Fruit fly (Drosophila melanogaster) whole organism, embryonic: ENCODE measurements around the gene corto.

Source experiments
- CG10267 ChIP-seq: fragments of 200-800 bp; sonication (Bioruptor generic); optimal IDR thresholded peaks from 2 replicates; lab custom pipeline; 2018; ENCODE audit warnings: missing biosample characterization, mild to moderate bottlenecking, missing genetic modification characterization, moderate library complexity
- CG10431 ChIP-seq: fragments of 200-800 bp; sonication (Bioruptor generic); optimal IDR thresholded peaks from 3 replicates; lab custom pipeline; 2018; ENCODE audit warnings: missing biosample characterization, mild to moderate bottlenecking, missing genetic modification characterization
- CG10979 ChIP-seq: fragments of 200-800 bp; sonication (Bioruptor generic); optimal IDR thresholded peaks from 2 replicates; lab custom pipeline; 2018; ENCODE audit warnings: missing biosample characterization, mild to moderate bottlenecking, missing genetic modification characterization, moderate library complexity
- CG11504 ChIP-seq: fragments of 200-800 bp; sonication (Bioruptor generic); optimal IDR thresholded peaks from 3 replicates; lab custom pipeline; 2019; ENCODE audit warnings: missing biosample characterization, mild to moderate bottlenecking, missing genetic modification characterization, moderate library complexity
- CG12071 ChIP-seq: fragments of 200-800 bp; sonication (Bioruptor generic); optimal IDR thresholded peaks from 3 replicates; lab custom pipeline; 2018; ENCODE audit warnings: missing biosample characterization, mild to moderate bottlenecking, missing genetic modification characterization
- CG12219 ChIP-seq: fragments of 200-800 bp; sonication (Bioruptor generic); optimal IDR thresholded peaks from 3 replicates; lab custom pipeline; 2018; ENCODE audit warnings: missing biosample characterization, mild to moderate bottlenecking, missing genetic modification characterization
- CG13894 ChIP-seq: fragments of 200-800 bp; sonication (Bioruptor generic); optimal IDR thresholded peaks from 3 replicates; lab custom pipeline; 2018; ENCODE audit warnings: missing biosample characterization, mild to moderate bottlenecking, missing genetic modification characterization, moderate library complexity
- CG15601 ChIP-seq: fragments of 200-800 bp; sonication (Bioruptor generic); optimal IDR thresholded peaks from 3 replicates; lab custom pipeline; 2019; ENCODE audit warnings: missing biosample characterization, mild to moderate bottlenecking, missing genetic modification characterization, moderate library complexity
- CG15696 ChIP-seq: fragments of 200-800 bp; sonication (Bioruptor generic); optimal IDR thresholded peaks from 2 replicates; lab custom pipeline; 2019; ENCODE audit warnings: missing biosample characterization, mild to moderate bottlenecking, missing genetic modification characterization, moderate library complexity
- CG17568 ChIP-seq: fragments of 200-800 bp; sonication (Bioruptor generic); optimal IDR thresholded peaks from 2 replicates; lab custom pipeline; 2018; ENCODE audit warnings: missing biosample characterization, mild to moderate bottlenecking, missing genetic modification characterization, moderate library complexity
- CG18262 ChIP-seq: fragments of 200-800 bp; optimal IDR thresholded peaks from 3 replicates; lab custom pipeline; 2019; ENCODE audit warnings: missing biosample characterization, mild to moderate bottlenecking, missing genetic modification characterization, moderate library complexity
- CG2116 ChIP-seq: fragments of 200-800 bp; sonication (Bioruptor generic); optimal IDR thresholded peaks from 3 replicates; lab custom pipeline; 2018; ENCODE audit warnings: missing biosample characterization, mild to moderate bottlenecking, missing genetic modification characterization
- CG2678 ChIP-seq: fragments of 200-800 bp; sonication (Bioruptor generic); optimal IDR thresholded peaks from 3 replicates; lab custom pipeline; 2019; ENCODE audit warnings: missing biosample characterization, mild to moderate bottlenecking, missing genetic modification characterization, moderate library complexity
- CG30403 ChIP-seq: fragments of 200-800 bp; sonication (Bioruptor generic); optimal IDR thresholded peaks from 3 replicates; lab custom pipeline; 2016; ENCODE audit warnings: missing biosample characterization, missing genetic modification characterization
- CG3163 ChIP-seq: fragments of 200-800 bp; sonication (Bioruptor generic); optimal IDR thresholded peaks from 3 replicates; lab custom pipeline; 2016; ENCODE audit warnings: missing biosample characterization, missing genetic modification characterization
- CG34376 ChIP-seq: fragments of 200-800 bp; sonication (Bioruptor generic); optimal IDR thresholded peaks from 2 replicates; lab custom pipeline; 2018; ENCODE audit warnings: missing biosample characterization, mild to moderate bottlenecking, missing genetic modification characterization
- CG6813 ChIP-seq: fragments of 200-800 bp; sonication (Bioruptor generic); optimal IDR thresholded peaks from 2 replicates; lab custom pipeline; 2017; ENCODE audit warnings: missing biosample characterization, missing genetic modification characterization, mild to moderate bottlenecking, moderate library complexity, missing genetic modification reagents
- CG9215 ChIP-seq: fragments of 200-800 bp; sonication (Bioruptor generic); IDR thresholded peaks from 2 replicates; pipeline ENCODE4 v1.3.6; 2022; ENCODE audit warnings: missing biosample characterization, missing genetic modification characterization
- CTCF ChIP-seq: fragments of 200-800 bp; sonication (Bioruptor generic); optimal IDR thresholded peaks from 2 replicates; lab custom pipeline; 2017; ENCODE audit warnings: missing biosample characterization, mild to moderate bottlenecking, missing genetic modification characterization, moderate library complexity
- D ChIP-seq, 2 experiments: fragments of 200-800 bp in 1 of 2; fragments of >200 bp in 1 of 2; sonication (Bioruptor generic) in 1 of 2; optimal IDR thresholded peaks; 2 replicates in 1 of 2; 3 replicates in 1 of 2; lab custom pipeline; 2017; ENCODE audit warnings: mild to moderate bottlenecking in 1 of 2, missing biosample characterization in 1 of 2, missing genetic modification characterization in 1 of 2, missing genetic modification reagents in 1 of 2
- D19A ChIP-seq: fragments of 200-800 bp; optimal IDR thresholded peaks from 3 replicates; lab custom pipeline; 2019; ENCODE audit warnings: missing biosample characterization, mild to moderate bottlenecking, missing genetic modification characterization, moderate library complexity
- Eip74EF ChIP-seq, 2 experiments: fragments of 200-800 bp in 1 of 2; fragments of >200 bp in 1 of 2; sonication (Bioruptor generic) in 1 of 2; optimal IDR thresholded peaks; 2 replicates each; lab custom pipeline; 2017 to 2019; ENCODE audit warnings: missing biosample characterization in 2 of 2, missing genetic modification characterization in 2 of 2, mild to moderate bottlenecking in 1 of 2, moderate library complexity in 1 of 2
- HHEX ChIP-seq: fragments of 200-800 bp; sonication (Bioruptor generic); optimal IDR thresholded peaks from 3 replicates; lab custom pipeline; 2017; ENCODE audit warnings: missing biosample characterization, mild to moderate bottlenecking, missing genetic modification characterization, missing genetic modification reagents
- HLH54F ChIP-seq: fragments of 200-800 bp; sonication (Bioruptor generic); optimal IDR thresholded peaks from 3 replicates; lab custom pipeline; 2016; ENCODE audit warnings: missing biosample characterization, missing genetic modification characterization
- HLHmδ ChIP-seq: fragments of 200-800 bp; sonication (Bioruptor generic); optimal IDR thresholded peaks from 2 replicates; lab custom pipeline; 2018; ENCODE audit warnings: missing biosample characterization, mild to moderate bottlenecking, missing genetic modification characterization, moderate library complexity
- Jarid2 ChIP-seq: fragments of 200-800 bp; sonication (Bioruptor generic); optimal IDR thresholded peaks from 3 replicates; lab custom pipeline; 2017; ENCODE audit warnings: mild to moderate bottlenecking, missing biosample characterization, missing genetic modification reagents, missing genetic modification characterization
- NC2β ChIP-seq: fragments of 200-800 bp; sonication (Bioruptor generic); optimal IDR thresholded peaks from 2 replicates; lab custom pipeline; 2016; ENCODE audit warnings: missing biosample characterization, missing genetic modification characterization
- Nf-YB ChIP-seq: fragments of 200-800 bp; sonication (Bioruptor generic); optimal IDR thresholded peaks from 3 replicates; lab custom pipeline; 2019; ENCODE audit warnings: missing biosample characterization, mild to moderate bottlenecking, missing genetic modification characterization, moderate library complexity
- NfI ChIP-seq: fragments of 200-800 bp; sonication (Bioruptor generic); optimal IDR thresholded peaks from 3 replicates; lab custom pipeline; 2018; ENCODE audit warnings: missing biosample characterization, mild to moderate bottlenecking, missing genetic modification characterization, moderate library complexity
- Oaz ChIP-seq: fragments of 200-800 bp; sonication (Bioruptor generic); IDR thresholded peaks from 2 replicates; pipeline ENCODE4 v1.3.6; 2022; ENCODE audit warnings: missing biosample characterization, missing genetic modification characterization
- Opbp ChIP-seq: fragments of 200-800 bp; sonication (Bioruptor generic); IDR thresholded peaks from 3 replicates; pipeline ENCODE4 v1.3.6; 2022; ENCODE audit warnings: missing biosample characterization, missing genetic modification characterization; ENCODE audit not compliant: partially characterized antibody
- Spps ChIP-seq: fragments of 200-800 bp; sonication (Bioruptor generic); optimal IDR thresholded peaks from 2 replicates; lab custom pipeline; 2018; ENCODE audit warnings: missing biosample characterization, mild to moderate bottlenecking, missing genetic modification characterization
- Stat92E ChIP-seq, 3 experiments: fragments of >200 bp in 2 of 3; fragments of 200-800 bp in 1 of 3; sonication (Bioruptor generic) in 1 of 3; optimal IDR thresholded peaks; 2 replicates each; lab custom pipeline; 2017 to 2019; ENCODE audit warnings: missing biosample characterization in 3 of 3, missing genetic modification characterization in 3 of 3, mild to moderate bottlenecking in 1 of 3, moderate library complexity in 1 of 3
- cg ChIP-seq: fragments of 200-800 bp; sonication (Bioruptor generic); optimal IDR thresholded peaks from 3 replicates; lab custom pipeline; 2019; ENCODE audit warnings: missing biosample characterization, mild to moderate bottlenecking, missing genetic modification characterization, moderate library complexity
- chm ChIP-seq: fragments of 200-800 bp; sonication (Bioruptor generic); IDR thresholded peaks from 2 replicates; pipeline ENCODE4 v1.3.6; 2022; ENCODE audit warnings: missing biosample characterization, missing genetic modification characterization
- chn ChIP-seq: fragments of 200-800 bp; sonication (Bioruptor generic); optimal IDR thresholded peaks from 2 replicates; lab custom pipeline; 2016; ENCODE audit warnings: missing biosample characterization, missing genetic modification characterization
- corto ChIP-seq: fragments of 200-800 bp; sonication (Bioruptor generic); optimal IDR thresholded peaks from 2 replicates; lab custom pipeline; 2016; ENCODE audit warnings: missing biosample characterization, mild to moderate bottlenecking, missing genetic modification characterization, moderate library complexity
- ems ChIP-seq: fragments of 200-800 bp; sonication (Bioruptor generic); optimal IDR thresholded peaks from 3 replicates; lab custom pipeline; 2016; ENCODE audit warnings: missing biosample characterization, missing genetic modification characterization
- fd102C ChIP-seq: fragments of 200-800 bp; sonication (Bioruptor generic); optimal IDR thresholded peaks from 2 replicates; lab custom pipeline; 2018; ENCODE audit warnings: missing biosample characterization, mild to moderate bottlenecking, missing genetic modification characterization, moderate library complexity
- kah ChIP-seq: fragments of 200-800 bp; sonication (Bioruptor generic); optimal IDR thresholded peaks from 2 replicates; lab custom pipeline; 2018; ENCODE audit warnings: missing biosample characterization, mild to moderate bottlenecking, missing genetic modification characterization
- mam ChIP-seq: fragments of 200-800 bp; sonication (Bioruptor generic); optimal IDR thresholded peaks from 3 replicates; lab custom pipeline; 2016; ENCODE audit warnings: missing biosample characterization, missing genetic modification characterization
- nmo ChIP-seq: fragments of 200-800 bp; sonication (Bioruptor generic); optimal IDR thresholded peaks from 2 replicates; lab custom pipeline; 2018; ENCODE audit warnings: missing biosample characterization, mild to moderate bottlenecking, missing genetic modification characterization, moderate library complexity
- odd ChIP-seq: fragments of 200-800 bp; sonication (Bioruptor generic); optimal IDR thresholded peaks from 2 replicates; lab custom pipeline; 2017; ENCODE audit warnings: missing biosample characterization, mild to moderate bottlenecking, missing genetic modification characterization
- run ChIP-seq: fragments of 200-800 bp; sonication (Bioruptor generic); optimal IDR thresholded peaks from 3 replicates; lab custom pipeline; 2018; ENCODE audit warnings: missing biosample characterization, mild to moderate bottlenecking, missing genetic modification characterization
- scrt ChIP-seq: fragments of 200-800 bp; sonication (Bioruptor generic); optimal IDR thresholded peaks from 2 replicates; lab custom pipeline; 2018; ENCODE audit warnings: missing biosample characterization, mild to moderate bottlenecking, missing genetic modification characterization, moderate library complexity
- tll ChIP-seq, 2 experiments: fragments of 200-800 bp in 1 of 2; fragments of >200 bp in 1 of 2; sonication (Bioruptor generic) in 1 of 2; optimal IDR thresholded peaks; 2 replicates each; lab custom pipeline; 2017 to 2019; ENCODE audit warnings: missing biosample characterization in 2 of 2, missing genetic modification characterization in 2 of 2, mild to moderate bottlenecking in 1 of 2, moderate library complexity in 1 of 2
- trem ChIP-seq: fragments of 200-800 bp; optimal IDR thresholded peaks from 3 replicates; lab custom pipeline; 2019; ENCODE audit warnings: missing biosample characterization, mild to moderate bottlenecking, missing genetic modification characterization, moderate library complexity

corto gene

DNA sequence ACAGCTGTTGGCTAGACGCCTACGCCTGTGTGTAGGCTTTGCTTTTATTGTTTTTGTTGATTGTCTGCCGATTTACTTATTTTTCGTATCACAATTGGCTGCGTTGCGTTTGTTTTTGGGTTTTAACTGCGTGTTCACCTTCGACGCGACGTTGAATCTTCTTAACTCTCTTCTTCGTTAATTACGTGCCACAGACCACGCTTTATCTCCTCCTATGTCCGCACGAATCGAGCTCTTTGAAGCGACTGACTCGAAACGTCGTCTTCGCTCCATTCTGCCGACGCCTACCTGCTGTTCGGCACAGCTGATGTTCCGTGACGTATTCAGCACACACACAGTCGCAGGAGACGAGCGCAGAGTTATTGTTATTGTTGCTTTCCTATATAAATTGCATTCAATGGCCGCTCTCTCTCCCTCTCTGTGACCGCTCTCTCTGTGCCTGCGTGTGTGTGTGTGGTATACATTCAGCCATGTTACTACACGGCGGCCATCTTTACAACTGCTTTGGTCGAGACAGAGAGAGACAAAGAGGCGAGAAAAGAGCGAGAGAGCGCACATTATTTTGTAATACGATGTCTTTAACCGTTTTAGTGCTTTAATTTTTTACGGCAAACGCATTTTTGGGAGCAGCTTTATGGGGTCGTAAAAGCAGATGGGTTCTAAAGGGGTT, at the start of gene corto (continued):
- peak; percentile 20 for TF ChIP-seq nmo (GFP tag; lab: Kevin White, UChicago)
- TF ChIP-seq kah (GFP tag; lab: Kevin White, UChicago) = peak; percentile 47
- TF ChIP-seq corto (GFP tag; lab: Kevin White, UChicago) = peak; percentile 39
- peak; percentile 30 for TF ChIP-seq Spps (tag; lab: Kevin White, UChicago)
- TF ChIP-seq CG10979 (tag; lab: Kevin White, UChicago) = no peak
- TF ChIP-seq trem (tag; lab: Kevin White, UChicago) = no peak
- no peak for TF ChIP-seq chn (GFP tag; lab: Kevin White, UChicago)
- no peak for TF ChIP-seq CG6813
- TF ChIP-seq CG18262 (tag; lab: Kevin White, UChicago) = peak; percentile 34
- peak; percentile 44 for TF ChIP-seq scrt
- peak; percentile 90 for TF ChIP-seq D (optimal IDR thresholded peaks at IDR 0.05; lab: Kevin White, UChicago)
- peak; percentile 35 for TF ChIP-seq D (GFP tag; optimal IDR thresholded peaks at IDR 0.05; lab: Kevin White, UChicago)
- TF ChIP-seq NfI (GFP tag; lab: Kevin White, UChicago) = no peak
- peak in 1 of 2 experiments; percentile 53 for TF ChIP-seq Eip74EF (GFP tag; optimal IDR thresholded peaks at IDR 0.05; lab: Kevin White, UChicago)
- TF ChIP-seq D19A (tag; lab: Kevin White, UChicago) = peak; percentile 11
- TF ChIP-seq mam (GFP tag; lab: Kevin White, UChicago) = no peak
- TF ChIP-seq CG34376 = peak; percentile 67
- TF ChIP-seq CG3163 (GFP tag; lab: Kevin White, UChicago) = no peak
- peak; percentile 25 for TF ChIP-seq Nf-YB (GFP tag; lab: Kevin White, UChicago)
- peak; percentile 12 for TF ChIP-seq odd
- TF ChIP-seq Stat92E (GFP tag; optimal IDR thresholded peaks at IDR 0.05; lab: Kevin White, UChicago) = peak in 1 of 3 experiments; percentile 86
- TF ChIP-seq HLHmδ = peak; percentile 6
- no peak for TF ChIP-seq CTCF (GFP tag; lab: Kevin White, UChicago)
- peak; percentile 2 for TF ChIP-seq CG2678 (tag; lab: Kevin White, UChicago)
- TF ChIP-seq ems (GFP tag; lab: Kevin White, UChicago) = no peak
- TF ChIP-seq run (tag; lab: Kevin White, UChicago) = peak; percentile 8
- peak in 1 of 2 experiments; percentile 87 for TF ChIP-seq tll (GFP tag; optimal IDR thresholded peaks at IDR 0.05; lab: Kevin White, UChicago)
- no peak for TF ChIP-seq CG13894 (tag; lab: Kevin White, UChicago)
- no peak for TF ChIP-seq CG30403 (GFP tag; lab: Kevin White, UChicago)
- TF ChIP-seq CG17568 (GFP tag; lab: Kevin White, UChicago) = peak; percentile 39
- TF ChIP-seq CG9215 (GFP tag; lab: Robert Waterston, UW) = no peak
- TF ChIP-seq CG12071 (GFP tag; lab: Kevin White, UChicago) = peak; percentile 58
- TF ChIP-seq CG11504 = peak; percentile 18
- no peak for TF ChIP-seq Opbp (GFP tag; lab: Robert Waterston, UW)
- peak; percentile 98 for TF ChIP-seq Jarid2 (GFP tag; lab: Kevin White, UChicago)
- TF ChIP-seq CG10431 = peak; percentile 39
- TF ChIP-seq Oaz = no peak
- TF ChIP-seq CG12219 = peak; percentile 8
- TF ChIP-seq chm (GFP tag; lab: Robert Waterston, UW) = no peak
- TF ChIP-seq CG2116 (GFP tag; lab: Kevin White, UChicago) = peak; percentile 0
- TF ChIP-seq HLH54F (GFP tag; lab: Kevin White, UChicago) = no peak
- peak; percentile 46 for TF ChIP-seq HHEX (GFP tag; lab: Kevin White, UChicago)
- TF ChIP-seq cg (GFP tag; lab: Kevin White, UChicago) = peak; percentile 98
- no peak for TF ChIP-seq fd102C
- peak; percentile 16 for TF ChIP-seq NC2β (GFP tag; lab: Kevin White, UChicago)
- peak; percentile 26 for TF ChIP-seq CG10267 (tag; lab: Kevin White, UChicago)
- TF ChIP-seq CG15601 (tag; lab: Kevin White, UChicago) = peak; percentile 33
- TF ChIP-seq CG15696 (tag; lab: Kevin White, UChicago) = no peak
